Fruit fly (Drosophila melanogaster): Measurements from ENCODE around the gene CG18749.
A peak's percentile ranks its signal among the peaks of the same experiment; 100 is the strongest.

DNA sequence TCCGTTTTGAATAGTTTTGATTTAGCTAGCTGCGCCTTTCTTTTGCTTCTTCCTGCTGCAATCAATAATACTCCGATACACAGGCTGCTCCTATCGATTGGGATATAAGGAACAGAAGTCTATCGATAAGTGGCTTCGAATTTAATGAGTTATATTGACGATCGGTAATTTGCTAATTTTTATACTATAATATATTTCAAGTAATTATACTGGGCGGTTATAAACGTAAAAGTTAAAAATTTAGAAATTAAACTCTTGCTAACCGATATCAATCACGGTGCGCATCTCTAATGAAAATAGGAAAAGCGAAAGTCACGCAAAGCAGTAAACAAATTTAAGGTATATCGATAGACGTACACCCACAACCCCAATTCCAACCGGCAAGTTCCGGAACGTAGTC, at the start of gene CG18749, which contains the start of the genes CG9636 and CG33722:
- TF ChIP-seq Dfd (GFP tag; optimal IDR thresholded peaks at IDR 0.05), result no peak
- peak; percentile 73 for TF ChIP-seq br (GFP tag; optimal IDR thresholded peaks at IDR 0.05)
- peak; percentile 93 for TF ChIP-seq brk (GFP tag; optimal IDR thresholded peaks at IDR 0.05)
- peak; percentile 72 for TF ChIP-seq HLH106 (tag; optimal IDR thresholded peaks at IDR 0.05)

Measured in whole organism, wandering third instar larva.